Worm (Caenorhabditis elegans) whole organism, late embryonic: ENCODE measurements around the gene idpp-16.

Experiments used
- F13H6.1 ChIP-seq: sonication (generic microtip); optimal IDR thresholded peaks from 2 replicates; lab custom pipeline; 2016; ENCODE audit warnings: missing genetic modification characterization, missing compliant biosample characterization
- ama-1 ChIP-seq: fragments of 150-350 bp; optimal IDR thresholded peaks from 2 replicates; lab custom pipeline; 2014
- ceh-18 ChIP-seq: sonication (generic microtip); optimal IDR thresholded peaks from 2 replicates; lab custom pipeline; 2016; ENCODE audit warnings: missing genetic modification characterization, missing compliant biosample characterization
- ceh-19 ChIP-seq: fragments of 200-800 bp; sonication (Bioruptor generic); optimal IDR thresholded peaks from 2 replicates; lab custom pipeline; 2018; ENCODE audit warnings: mild to moderate bottlenecking, missing genetic modification characterization, missing compliant biosample characterization
- ceh-45 ChIP-seq: fragments of 200-800 bp; sonication (Bioruptor generic); IDR thresholded peaks from 2 replicates; pipeline ENCODE4 v1.3.6; 2022; ENCODE audit warnings: missing genetic modification reagents, missing genetic modification characterization, missing compliant biosample characterization
- fkh-10 ChIP-seq: fragments of 150-350 bp; optimal IDR thresholded peaks from 2 replicates; lab custom pipeline; 2014; ENCODE audit warnings: missing biosample characterization, missing genetic modification reagents, missing genetic modification characterization
- hlh-30 ChIP-seq: sonication (generic microtip); optimal IDR thresholded peaks from 2 replicates; lab custom pipeline; 2017; ENCODE audit warnings: antibody characterized with exemption, missing genetic modification characterization, missing compliant biosample characterization; ENCODE audit not compliant: insufficient read depth
- madf-2 ChIP-seq: sonication (generic microtip); optimal IDR thresholded peaks from 2 replicates; lab custom pipeline; 2017; ENCODE audit warnings: missing genetic modification characterization, missing compliant biosample characterization
- nfya-1 ChIP-seq: sonication (generic microtip); optimal IDR thresholded peaks from 2 replicates; lab custom pipeline; 2017; ENCODE audit warnings: missing genetic modification characterization, mild to moderate bottlenecking, missing compliant biosample characterization, antibody characterized with exemption, moderate library complexity
- nhr-11 ChIP-seq: fragments of 150-350 bp; optimal IDR thresholded peaks from 2 replicates; lab custom pipeline; 2014; ENCODE audit warnings: missing biosample characterization, missing genetic modification characterization
- nhr-232 ChIP-seq: sonication (generic microtip); optimal IDR thresholded peaks from 2 replicates; lab custom pipeline; 2016; ENCODE audit warnings: missing genetic modification characterization, missing compliant biosample characterization
- pha-4 ChIP-seq: fragments of 150-350 bp; optimal IDR thresholded peaks from 2 replicates; lab custom pipeline; 2018; ENCODE audit warnings: missing biosample characterization, missing genetic modification reagents, missing genetic modification characterization
- pqm-1 ChIP-seq: sonication (generic microtip); optimal IDR thresholded peaks from 2 replicates; lab custom pipeline; 2016; ENCODE audit warnings: missing genetic modification characterization, missing compliant biosample characterization
- zip-5 ChIP-seq: sonication (generic microtip); optimal IDR thresholded peaks from 2 replicates; lab custom pipeline; 2016; ENCODE audit warnings: missing genetic modification characterization, missing compliant biosample characterization

ce11 chrV:11653095-11653494, 46.8 kb upstream of the idpp-16 start:
- TF ChIP-seq ama-1: no peak
- TF ChIP-seq F13H6.1 (tag; lab: Kevin White, UChicago): no peak
- no peak for TF ChIP-seq madf-2 (tag; lab: Kevin White, UChicago)
- no peak for TF ChIP-seq hlh-30 (tag; lab: Kevin White, UChicago)
- TF ChIP-seq pqm-1 (tag; lab: Kevin White, UChicago): no peak
- no peak for TF ChIP-seq zip-5 (tag; lab: Kevin White, UChicago)
- no peak for TF ChIP-seq nfya-1 (tag; lab: Kevin White, UChicago)
- no peak for TF ChIP-seq fkh-10 (GFP tag; lab: Kevin White, UChicago)
- TF ChIP-seq nhr-11 (tag; lab: Kevin White, UChicago): no peak
- no peak for TF ChIP-seq nhr-232 (tag; lab: Kevin White, UChicago)
- no peak for TF ChIP-seq ceh-45
- TF ChIP-seq ceh-18: no peak
- no peak for TF ChIP-seq ceh-19 (GFP tag; lab: Kevin White, UChicago)
- TF ChIP-seq pha-4 (tag; lab: Kevin White, UChicago): no peak
